Fruit fly (Drosophila melanogaster): ENCODE measurements around the gene CG6414.
A peak's percentile ranks its signal among the peaks of the same experiment; 100 is the strongest.

The CG6414 gene

dm6 chrX:4010179-4010578 is 39.0 kb upstream of the CG6414 start (continued):
- TF ChIP-seq CG10631 (GFP tag; optimal IDR thresholded peaks at IDR 0.05) (peak; percentile 67), CG11294 (GFP tag; IDR thresholded peaks at IDR 0.05) (no peak), Hr39 (GFP tag; optimal IDR thresholded peaks at IDR 0.05) (peak; percentile 77), pdm3 (GFP tag; optimal IDR thresholded peaks at IDR 0.05) (peak; percentile 66), acj6 (GFP tag; optimal IDR thresholded peaks at IDR 0.05) (peak; percentile 67), Smox (GFP tag; optimal IDR thresholded peaks at IDR 0.05) (peak; percentile 63), CG6792 (GFP tag; optimal IDR thresholded peaks at IDR 0.05) (peak; percentile 66), salr (GFP tag; optimal IDR thresholded peaks at IDR 0.05) (no peak), Ets96B (tag; optimal IDR thresholded peaks at IDR 0.05) (peak; percentile 62), CG32006 (GFP tag; optimal IDR thresholded peaks at IDR 0.05) (peak; percentile 18), CG34406 (GFP tag; optimal IDR thresholded peaks at IDR 0.05) (peak; percentile 33), CG3032 (tag; optimal IDR thresholded peaks at IDR 0.05) (peak; percentile 66), CG16779 (tag; optimal IDR thresholded peaks at IDR 0.05) (no peak), vri (GFP tag; optimal IDR thresholded peaks at IDR 0.05) (peak; percentile 37), Sox15 (GFP tag; optimal IDR thresholded peaks at IDR 0.05) (peak; percentile 35), Hr4 (GFP tag; optimal IDR thresholded peaks at IDR 0.05) (no peak), CG8632 (GFP tag; optimal IDR thresholded peaks at IDR 0.05) (peak; percentile 55), fd85E (GFP tag; optimal IDR thresholded peaks at IDR 0.05) (no peak)

DNA sequence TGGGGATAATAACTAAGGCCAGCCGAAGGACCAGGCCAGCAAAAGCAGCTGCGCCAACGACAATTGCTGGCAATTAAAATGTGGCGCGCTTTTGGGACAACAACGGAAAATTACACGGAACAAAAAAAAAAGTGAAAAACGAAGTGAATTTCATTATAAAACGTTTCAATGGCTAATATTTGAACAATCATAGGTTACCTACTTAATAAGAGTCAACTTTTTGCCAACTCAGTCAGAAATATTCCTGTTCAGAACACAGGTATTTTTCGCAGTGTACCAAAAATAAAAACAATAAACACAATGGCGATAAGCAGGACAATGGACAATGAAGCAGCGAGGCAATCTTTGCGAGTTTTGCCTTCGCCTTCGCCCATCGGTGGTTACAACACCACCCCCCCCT is 33.9 kb upstream of the CG6414 start:
- no peak for TF ChIP-seq svp (GFP tag)
- no peak for TF ChIP-seq Hr38 (GFP tag; optimal IDR thresholded peaks at IDR 0.05)
- no peak for TF ChIP-seq achi (GFP tag; optimal IDR thresholded peaks at IDR 0.05)
- TF ChIP-seq Hr39 (GFP tag; optimal IDR thresholded peaks at IDR 0.05), result peak; percentile 20
- peak; percentile 20 for TF ChIP-seq Eip78C (GFP tag)

DNA sequence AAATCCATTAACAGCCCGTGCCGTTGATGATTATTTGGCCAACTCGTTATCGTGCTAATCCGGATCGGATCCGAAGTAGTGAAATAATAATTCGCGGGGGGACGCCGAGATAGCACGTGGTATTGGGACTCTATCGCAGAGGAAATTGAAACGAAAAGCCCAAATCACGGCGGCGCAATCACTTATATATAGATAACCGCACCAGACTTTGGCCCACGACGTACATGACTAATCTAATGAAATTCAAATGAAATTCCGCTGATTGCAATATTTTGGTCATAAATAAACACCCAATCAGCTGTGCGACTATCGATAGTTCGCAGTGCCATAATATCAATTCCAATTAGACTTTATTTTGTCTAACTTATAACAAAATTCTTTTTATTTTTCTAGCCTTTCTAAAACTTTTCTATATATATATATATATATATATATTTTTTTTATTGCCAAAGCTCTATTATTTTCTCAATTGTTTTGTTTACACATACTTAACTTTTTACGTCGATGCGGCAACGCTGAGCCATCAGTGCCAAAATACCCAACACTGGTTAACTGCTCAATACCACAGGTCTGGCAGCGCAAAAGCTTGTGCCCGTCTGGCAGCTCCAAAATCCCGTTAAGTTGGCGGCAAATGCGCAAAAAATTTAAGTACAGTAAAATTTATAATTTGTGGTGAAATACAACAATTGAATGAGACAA is 2.7 kb downstream of the CG6414 start, which contains the start of gene CG6428:
Gene CG6428 (minus strand): TSS at position 310 of the 699 bp plus-strand sequence.
- no peak for TF ChIP-seq acj6 (GFP tag; optimal IDR thresholded peaks at IDR 0.05)
- no peak for TF ChIP-seq cyc (GFP tag; optimal IDR thresholded peaks at IDR 0.05)
- TF ChIP-seq fkh (GFP tag; optimal IDR thresholded peaks at IDR 0.05), result peak; percentile 92
- no peak for TF ChIP-seq CG32006 (GFP tag; optimal IDR thresholded peaks at IDR 0.05)
- TF ChIP-seq CG31627 (GFP tag; optimal IDR thresholded peaks at IDR 0.05), result peak; percentile 0
- TF ChIP-seq CG3032 (tag; optimal IDR thresholded peaks at IDR 0.05), result peak; percentile 29

dm6 chrX:3967613-3968012 is 3.5 kb downstream of the CG6414 start:
- TF ChIP-seq CG6276 (GFP tag; optimal IDR thresholded peaks at IDR 0.05) (no peak), cyc (GFP tag; optimal IDR thresholded peaks at IDR 0.05) (no peak)

DNA sequence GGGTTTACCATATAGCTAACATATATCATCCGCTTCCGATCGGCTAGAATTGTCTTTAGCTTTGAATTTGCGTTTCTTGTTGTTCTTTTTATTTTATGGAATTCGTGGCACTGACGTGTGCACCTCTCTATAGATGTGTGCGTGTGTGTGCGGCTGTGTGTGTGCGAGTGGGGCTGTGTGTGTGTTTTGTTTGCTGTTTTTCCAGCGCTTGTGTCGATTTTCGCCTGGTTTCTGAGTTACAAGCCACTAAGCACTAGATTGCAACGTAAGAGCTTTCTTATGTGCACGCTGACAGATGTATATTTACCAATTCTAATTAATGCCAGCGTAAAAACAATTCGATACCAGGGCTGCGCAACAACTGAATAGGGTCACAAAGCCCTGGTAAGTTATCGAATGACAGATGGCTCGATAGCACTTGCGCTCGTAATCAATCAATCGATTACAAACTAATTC is 6.2 kb downstream of the CG6414 start, which contains the start of gene lva:
Gene lva (minus strand): TSS at position 363 of the 456 bp plus-strand sequence.
- TF ChIP-seq achi (GFP tag; optimal IDR thresholded peaks at IDR 0.05), result no peak
- peak; percentile 32; the same call in 1 of the 3 replicates for TF ChIP-seq eg (GFP tag; IDR thresholded peaks at IDR 0.05)
- TF ChIP-seq CG6808 (GFP tag; optimal IDR thresholded peaks at IDR 0.05), result no peak
- no peak for TF ChIP-seq Eip93F (GFP tag; optimal IDR thresholded peaks at IDR 0.05)
- TF ChIP-seq CG15336 (GFP tag; IDR thresholded peaks at IDR 0.05), result peak; percentile 37; the same call in 1 of the 2 replicates
- no peak for TF ChIP-seq svp (GFP tag)
- no peak for TF ChIP-seq CG7368 (GFP tag; optimal IDR thresholded peaks at IDR 0.05)
- TF ChIP-seq salr (GFP tag; optimal IDR thresholded peaks at IDR 0.05), result no peak
- TF ChIP-seq esn (GFP tag; optimal IDR thresholded peaks at IDR 0.05), result peak; percentile 12
- TF ChIP-seq net (GFP tag; optimal IDR thresholded peaks at IDR 0.05), result no peak

All from whole organism, prepupa.